Fruit fly (Drosophila melanogaster): Measurements from ENCODE around the gene Rbp1.

DNA sequence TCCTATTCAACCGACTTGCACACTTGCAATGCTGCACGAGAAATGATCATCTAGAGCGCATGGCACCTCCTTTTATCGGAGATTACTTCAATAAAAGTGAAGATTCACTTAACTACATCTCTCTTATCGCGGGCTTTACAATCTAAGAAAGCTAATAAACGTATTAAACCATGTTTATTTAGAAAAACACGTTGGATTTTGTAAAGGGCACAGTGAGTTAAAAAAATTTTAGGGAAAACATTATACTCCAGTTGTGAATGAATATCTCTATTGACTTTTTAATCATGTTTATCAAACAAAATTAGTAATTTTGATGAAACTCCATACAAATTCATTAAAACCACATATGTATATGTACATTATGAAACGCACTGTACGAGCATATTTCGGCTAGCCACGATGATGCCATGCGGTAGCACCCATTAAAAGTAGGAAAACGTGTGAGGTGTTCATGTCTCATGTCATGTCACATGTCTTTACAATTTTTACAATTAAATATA is 24.8 kb upstream of the Rbp1 start, which contains the start of gene CG31272:
- TF ChIP-seq Blimp-1 (GFP tag; optimal IDR thresholded peaks at IDR 0.05) (no peak), acj6 (GFP tag; optimal IDR thresholded peaks at IDR 0.05) (no peak), Sox102F (GFP tag; optimal IDR thresholded peaks at IDR 0.05) (no peak), CG16779 (tag; optimal IDR thresholded peaks at IDR 0.05) (no peak)

All from whole organism, prepupa.